Worm (Caenorhabditis elegans) whole organism, midembryonic: ENCODE results near the gene math-4.

Source experiments
- flt-1 ChIP-seq: fragments of 200-800 bp; sonication (Bioruptor generic); IDR thresholded peaks from 2 replicates; pipeline ENCODE4 v1.3.6; 2022; ENCODE audit warnings: missing genetic modification characterization, missing compliant biosample characterization
- ref-1 ChIP-seq: fragments of 200-800 bp; sonication (Bioruptor generic); conservative IDR thresholded peaks from 2 replicates; pipeline ENCODE4 v1.3.6; 2022; ENCODE audit warnings: missing genetic modification reagents, missing genetic modification characterization, missing compliant biosample characterization

- TF ChIP-seq ref-1 (GFP tag; lab: Robert Waterston, UW) (no peak), flt-1 (peak; percentile 51; the same call in 1 of the 2 replicates)
Observed at ce11 chrII:1819944-1820570, 37.7 kb upstream of the math-4 start, which contains the start of gene fbxc-19.
